Fruit fly (Drosophila melanogaster): Measurements from ENCODE around the gene CG13287.

DNA sequence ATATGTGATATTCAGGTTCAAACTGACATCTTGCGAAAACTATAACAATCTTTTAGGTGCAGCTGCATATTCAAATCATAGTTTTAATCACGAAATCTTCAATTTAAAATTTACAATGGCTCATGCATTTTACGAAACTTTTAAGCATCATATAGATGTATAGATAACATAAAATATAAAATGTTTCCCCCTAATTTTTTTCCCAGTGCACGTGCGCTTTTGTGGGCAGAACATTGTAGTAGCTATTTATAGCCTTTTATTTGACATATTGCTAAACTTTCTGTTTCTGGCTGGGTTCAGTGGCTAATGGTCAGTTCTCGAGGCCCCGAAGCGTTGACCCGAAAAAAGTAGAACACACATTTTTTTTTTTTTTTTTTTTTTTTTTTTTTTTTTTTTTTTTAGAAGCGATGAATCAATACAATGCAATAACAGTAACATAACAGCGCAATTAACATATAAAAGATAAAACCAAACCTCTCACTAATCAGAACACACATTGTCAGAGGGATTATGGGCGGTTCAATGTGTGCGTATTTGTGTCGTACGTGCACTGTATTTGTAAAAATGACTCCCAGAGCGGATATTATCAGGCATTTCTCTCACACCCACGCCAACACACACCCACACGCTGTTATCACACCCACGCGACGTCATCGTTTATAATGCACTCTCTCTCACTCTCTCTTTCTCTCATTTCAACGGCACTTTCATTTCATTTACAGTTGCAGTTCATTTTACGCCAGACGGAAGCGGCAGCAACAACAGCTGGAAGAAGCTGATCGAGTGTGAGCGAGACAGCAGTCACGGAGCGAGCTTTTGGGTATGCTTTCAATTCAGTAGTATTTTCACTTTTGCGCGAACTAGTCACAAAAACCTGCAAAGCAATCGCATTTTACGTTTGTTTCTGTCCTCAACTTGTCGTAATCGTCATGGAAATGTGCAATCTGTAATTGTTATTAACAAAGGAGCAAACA lies 44.2 kb downstream of the CG13287 start:
- TF ChIP-seq topi (GFP tag; optimal IDR thresholded peaks at IDR 0.05) (peak; percentile 28), lz (GFP tag; optimal IDR thresholded peaks at IDR 0.05) (peak; percentile 27), Hr39 (GFP tag; optimal IDR thresholded peaks at IDR 0.05) (peak; percentile 25)
